Worm (Caenorhabditis elegans) whole organism, L2 larva: ENCODE data around the gene pfas-1.
A peak's percentile ranks its signal among the peaks of the same experiment; 100 is the strongest.

ENCODE experiments used
- C34F6.9 ChIP-seq: fragments of 150-350 bp; optimal IDR thresholded peaks from 2 replicates; lab custom pipeline; 2014; ENCODE audit warnings: missing biosample characterization, missing genetic modification characterization
- F13H6.1 ChIP-seq: sonication (generic microtip); optimal IDR thresholded peaks from 2 replicates; lab custom pipeline; 2016; ENCODE audit warnings: missing genetic modification characterization, missing compliant biosample characterization
- R02D3.7 ChIP-seq: fragments of 150-350 bp; optimal IDR thresholded peaks from 2 replicates; lab custom pipeline; 2014; ENCODE audit warnings: missing biosample characterization, missing genetic modification characterization
- Y55F3AM.14 ChIP-seq: fragments of 200-800 bp; sonication (Bioruptor generic); optimal IDR thresholded peaks from 2 replicates; lab custom pipeline; 2018; ENCODE audit warnings: mild to moderate bottlenecking, missing genetic modification characterization, missing compliant biosample characterization
- ZK546.5 ChIP-seq: sonication (generic microtip); optimal IDR thresholded peaks from 2 replicates; lab custom pipeline; 2017; ENCODE audit warnings: missing biosample characterization, missing genetic modification characterization
- alr-1 ChIP-seq: fragments of 150-350 bp; optimal IDR thresholded peaks from 2 replicates; lab custom pipeline; 2014; ENCODE audit warnings: missing biosample characterization, missing genetic modification characterization
- aly-2 ChIP-seq: fragments of 150-350 bp; optimal IDR thresholded peaks from 2 replicates; lab custom pipeline; 2014; ENCODE audit warnings: missing biosample characterization, missing genetic modification characterization
- ama-1 ChIP-seq: fragments of 150-350 bp; optimal IDR thresholded peaks from 2 replicates; lab custom pipeline; 2018; ENCODE audit warnings: inconsistent platforms
- blmp-1 ChIP-seq: sonication (generic microtip); optimal IDR thresholded peaks from 2 replicates; lab custom pipeline; 2017; ENCODE audit warnings: missing genetic modification characterization, mild to moderate bottlenecking, missing compliant biosample characterization, antibody characterized with exemption, moderate library complexity; ENCODE audit not compliant: insufficient read depth
- ceh-16 ChIP-seq: fragments of 150-350 bp; optimal IDR thresholded peaks from 2 replicates; lab custom pipeline; 2014; ENCODE audit warnings: missing biosample characterization, missing genetic modification characterization
- ceh-82 ChIP-seq: fragments of 150-350 bp; optimal IDR thresholded peaks from 2 replicates; lab custom pipeline; 2014; ENCODE audit warnings: missing biosample characterization, missing genetic modification characterization
- crh-2 ChIP-seq: sonication (generic microtip); optimal IDR thresholded peaks from 2 replicates; lab custom pipeline; 2017; ENCODE audit warnings: missing biosample characterization, missing genetic modification characterization
- dmd-4 ChIP-seq: sonication (generic microtip); optimal IDR thresholded peaks from 2 replicates; lab custom pipeline; 2017; ENCODE audit warnings: missing biosample characterization, missing genetic modification characterization
- egl-27 ChIP-seq: sonication (generic microtip); optimal IDR thresholded peaks from 3 replicates; lab custom pipeline; 2017; ENCODE audit warnings: missing biosample characterization, missing genetic modification reagents, missing genetic modification characterization
- elt-1 ChIP-seq: fragments of 150-350 bp; optimal IDR thresholded peaks from 2 replicates; lab custom pipeline; 2014; ENCODE audit warnings: missing biosample characterization, missing genetic modification characterization
- elt-3 ChIP-seq: sonication (generic microtip); optimal IDR thresholded peaks from 2 replicates; lab custom pipeline; 2017; ENCODE audit warnings: missing biosample characterization, missing genetic modification characterization
- fos-1 ChIP-seq: fragments of 150-350 bp; optimal IDR thresholded peaks from 2 replicates; lab custom pipeline; 2014; ENCODE audit warnings: missing biosample characterization, missing genetic modification characterization
- gmeb-1 ChIP-seq: fragments of 150-350 bp; optimal IDR thresholded peaks from 2 replicates; lab custom pipeline; 2014; ENCODE audit warnings: missing biosample characterization, missing genetic modification characterization
- lin-11 ChIP-seq: fragments of 150-350 bp; sonication (generic microtip); optimal IDR thresholded peaks from 2 replicates; lab custom pipeline; 2014; ENCODE audit warnings: missing biosample characterization, missing genetic modification characterization, inconsistent platforms, mixed read lengths
- lin-13 ChIP-seq: fragments of 150-350 bp; optimal IDR thresholded peaks from 2 replicates; lab custom pipeline; 2014; ENCODE audit warnings: missing biosample characterization, missing genetic modification reagents, missing genetic modification characterization
- lin-39 ChIP-seq: fragments of 150-350 bp; optimal IDR thresholded peaks from 2 replicates; lab custom pipeline; 2014; ENCODE audit warnings: missing biosample characterization, missing genetic modification reagents, missing genetic modification characterization
- lsy-2 ChIP-seq, 2 experiments: fragments of 150-350 bp in 1 of 2; sonication (generic microtip) in 1 of 2; optimal IDR thresholded peaks; 2 replicates each; lab custom pipeline; 2014 to 2017; ENCODE audit warnings: missing biosample characterization in 2 of 2, missing genetic modification characterization in 2 of 2
- mab-5 ChIP-seq: fragments of 150-350 bp; optimal IDR thresholded peaks from 2 replicates; lab custom pipeline; 2014; ENCODE audit warnings: missing biosample characterization, missing genetic modification characterization
- mbf-1 ChIP-seq: sonication (generic microtip); optimal IDR thresholded peaks from 2 replicates; lab custom pipeline; 2017; ENCODE audit warnings: missing biosample characterization, missing genetic modification characterization
- mdl-1 ChIP-seq, 2 experiments: fragments of 150-350 bp in 1 of 2; sonication (generic microtip) in 1 of 2; optimal IDR thresholded peaks; 2 replicates each; lab custom pipeline; 2017; ENCODE audit warnings: missing biosample characterization in 2 of 2, missing genetic modification characterization in 2 of 2
- nhr-10 ChIP-seq: sonication (generic microtip); optimal IDR thresholded peaks from 2 replicates; lab custom pipeline; 2017; ENCODE audit warnings: missing biosample characterization, missing genetic modification characterization
- nhr-11 ChIP-seq: fragments of 150-350 bp; optimal IDR thresholded peaks from 2 replicates; lab custom pipeline; 2014; ENCODE audit warnings: missing biosample characterization, missing genetic modification characterization
- nhr-12 ChIP-seq: fragments of 150-350 bp; optimal IDR thresholded peaks from 2 replicates; lab custom pipeline; 2014; ENCODE audit warnings: missing biosample characterization, missing genetic modification characterization
- nhr-129 ChIP-seq: fragments of 150-350 bp; optimal IDR thresholded peaks from 2 replicates; lab custom pipeline; 2014; ENCODE audit warnings: missing biosample characterization, missing genetic modification characterization
- nhr-21 ChIP-seq: fragments of 150-350 bp; optimal IDR thresholded peaks from 2 replicates; lab custom pipeline; 2014; ENCODE audit warnings: missing biosample characterization, missing genetic modification characterization
- nhr-23 ChIP-seq: fragments of 150-350 bp; optimal IDR thresholded peaks from 2 replicates; lab custom pipeline; 2014; ENCODE audit warnings: missing biosample characterization, missing genetic modification reagents, missing genetic modification characterization
- nhr-237 ChIP-seq: fragments of 150-350 bp; optimal IDR thresholded peaks from 2 replicates; lab custom pipeline; 2014; ENCODE audit warnings: missing biosample characterization, missing genetic modification characterization
- nhr-25 ChIP-seq: fragments of 150-350 bp; sonication (generic microtip); optimal IDR thresholded peaks from 3 replicates; lab custom pipeline; 2014; ENCODE audit warnings: missing biosample characterization, missing genetic modification characterization
- nhr-6 ChIP-seq: fragments of 150-350 bp; optimal IDR thresholded peaks from 2 replicates; lab custom pipeline; 2014; ENCODE audit warnings: missing biosample characterization, missing genetic modification characterization
- nhr-77 ChIP-seq: fragments of 150-350 bp; optimal IDR thresholded peaks from 2 replicates; lab custom pipeline; 2014; ENCODE audit warnings: missing biosample characterization, missing genetic modification characterization
- peb-1 ChIP-seq: fragments of 150-350 bp; optimal IDR thresholded peaks from 2 replicates; lab custom pipeline; 2014; ENCODE audit warnings: missing biosample characterization, missing genetic modification characterization
- sem-4 ChIP-seq: fragments of 150-350 bp; optimal IDR thresholded peaks from 2 replicates; lab custom pipeline; 2014; ENCODE audit warnings: missing biosample characterization, missing genetic modification reagents, missing genetic modification characterization
- skn-1 ChIP-seq: sonication (generic microtip); optimal IDR thresholded peaks from 2 replicates; lab custom pipeline; 2017; ENCODE audit warnings: missing biosample characterization, missing genetic modification characterization
- sma-3 ChIP-seq: sonication (generic microtip); optimal IDR thresholded peaks from 2 replicates; lab custom pipeline; 2016; ENCODE audit warnings: missing genetic modification reagents, missing genetic modification characterization, missing compliant biosample characterization
- sma-9 ChIP-seq, 2 experiments: fragments of 150-350 bp in 1 of 2; sonication (generic microtip) in 1 of 2; optimal IDR thresholded peaks; 2 replicates each; lab custom pipeline; 2014 to 2016; ENCODE audit warnings: missing genetic modification characterization in 2 of 2, mild to moderate bottlenecking in 1 of 2, missing biosample characterization in 1 of 2, missing compliant biosample characterization in 1 of 2, missing genetic modification reagents in 1 of 2, moderate library complexity in 1 of 2
- snpc-4 ChIP-seq: fragments of 150-350 bp; optimal IDR thresholded peaks from 2 replicates; lab custom pipeline; 2014; ENCODE audit warnings: missing biosample characterization, missing genetic modification characterization
- unc-39 ChIP-seq: fragments of 150-350 bp; optimal IDR thresholded peaks from 2 replicates; lab custom pipeline; 2014; ENCODE audit warnings: missing biosample characterization, missing genetic modification characterization
- unc-55 ChIP-seq: fragments of 150-350 bp; sonication (generic microtip); optimal IDR thresholded peaks from 3 replicates; lab custom pipeline; 2014; ENCODE audit warnings: missing biosample characterization, missing genetic modification reagents, missing genetic modification characterization
- unc-62 ChIP-seq: fragments of 150-350 bp; optimal IDR thresholded peaks from 2 replicates; lab custom pipeline; 2014; ENCODE audit warnings: missing biosample characterization, missing genetic modification reagents, missing genetic modification characterization
- zag-1 ChIP-seq: fragments of 150-350 bp; optimal IDR thresholded peaks from 2 replicates; lab custom pipeline; 2014; ENCODE audit warnings: missing biosample characterization, missing genetic modification characterization
- ztf-1 ChIP-seq: fragments of 200-800 bp; sonication (Bioruptor generic); conservative IDR thresholded peaks from 2 replicates; pipeline ENCODE4 v1.3.6; 2022; ENCODE audit warnings: missing genetic modification characterization, missing compliant biosample characterization
- ztf-11 ChIP-seq: sonication (generic microtip); optimal IDR thresholded peaks from 2 replicates; lab custom pipeline; 2017; ENCODE audit warnings: missing biosample characterization, missing genetic modification characterization
- ztf-4 ChIP-seq: fragments of 150-350 bp; optimal IDR thresholded peaks from 2 replicates; lab custom pipeline; 2014; ENCODE audit warnings: missing biosample characterization, missing genetic modification characterization

pfas-1 gene

ce11 chrIII:4668073-4668472 is 25.0 kb upstream of the pfas-1 start:
- no peak for TF ChIP-seq lsy-2 (tag; optimal IDR thresholded peaks at IDR 0.05; lab: Kevin White, UChicago)
- TF ChIP-seq fos-1 (tag; lab: Kevin White, UChicago) = peak; percentile 58
- TF ChIP-seq egl-27 (tag; lab: Kevin White, UChicago) = no peak
- peak; percentile 10 for TF ChIP-seq gmeb-1
- TF ChIP-seq ztf-4 (tag; lab: Kevin White, UChicago) = no peak
- TF ChIP-seq nhr-129 (tag; lab: Kevin White, UChicago) = peak; percentile 5
- TF ChIP-seq, all 48 proteins: peak for 3

ce11 chrIII:4666753-4667400 is 23.8 kb upstream of the pfas-1 start:
- TF ChIP-seq elt-3 (tag; lab: Kevin White, UChicago) (no peak), nhr-11 (tag; lab: Kevin White, UChicago) (no peak), ceh-16 (peak; percentile 2), aly-2 (tag; lab: Kevin White, UChicago) (no peak), C34F6.9 (tag; lab: Kevin White, UChicago) (peak; percentile 70), zag-1 (peak; percentile 46), lsy-2 (tag; optimal IDR thresholded peaks at IDR 0.05; lab: Kevin White, UChicago) (peak in 1 of 2 experiments; percentile 52), crh-2 (tag; lab: Kevin White, UChicago) (peak; percentile 25), ztf-11 (no peak), nhr-21 (peak; percentile 47), mab-5 (tag; lab: Kevin White, UChicago) (no peak), ztf-4 (tag; lab: Kevin White, UChicago) (no peak), nhr-25 (peak; percentile 73), ama-1 (no peak), dmd-4 (no peak), mdl-1 (tag; optimal IDR thresholded peaks at IDR 0.05; lab: Kevin White, UChicago) (peak; percentile 5 to 15), snpc-4 (tag; lab: Kevin White, UChicago) (no peak), F13H6.1 (tag; lab: Kevin White, UChicago) (peak; percentile 65), sma-9 (GFP tag; optimal IDR thresholded peaks at IDR 0.05; lab: Kevin White, UChicago) (peak; percentile 49), sma-9 (tag; optimal IDR thresholded peaks at IDR 0.05; lab: Kevin White, UChicago) (no peak), Y55F3AM.14 (GFP tag; lab: Kevin White, UChicago) (no peak), ceh-82 (no peak), lin-39 (no peak), nhr-12 (tag; lab: Kevin White, UChicago) (no peak), ztf-1 (no peak), peb-1 (tag; lab: Kevin White, UChicago) (no peak), lin-13 (GFP tag; lab: Kevin White, UChicago) (peak; percentile 29), skn-1 (tag; lab: Kevin White, UChicago) (no peak), ZK546.5 (tag; lab: Kevin White, UChicago) (no peak), nhr-129 (tag; lab: Kevin White, UChicago) (peak; percentile 61), unc-62 (no peak), nhr-23 (tag; lab: Kevin White, UChicago) (no peak), mbf-1 (tag; lab: Kevin White, UChicago) (no peak), nhr-10 (tag; lab: Kevin White, UChicago) (no peak), gmeb-1 (no peak), sem-4 (tag; lab: Kevin White, UChicago) (no peak), lin-11 (tag; lab: Kevin White, UChicago) (no peak), unc-39 (tag; lab: Kevin White, UChicago) (no peak), blmp-1 (tag; lab: Kevin White, UChicago) (no peak), egl-27 (tag; lab: Kevin White, UChicago) (no peak), fos-1 (tag; lab: Kevin White, UChicago) (peak; percentile 7), sma-3 (GFP tag; lab: Kevin White, UChicago) (peak; percentile 52), R02D3.7 (no peak), elt-1 (no peak), nhr-77 (tag; lab: Kevin White, UChicago) (no peak), nhr-6 (peak; percentile 34), nhr-237 (tag; lab: Kevin White, UChicago) (no peak), alr-1 (tag; lab: Kevin White, UChicago) (no peak), unc-55 (GFP tag; lab: Kevin White, UChicago) (peak; percentile 67)
